Worm (Caenorhabditis elegans) whole organism, midembryonic: ENCODE measurements around the gene E02H9.9.
A peak's percentile ranks its signal among the peaks of the same experiment; 100 is the strongest.
"Not testable (repeated sequence)": the region's sequence is repeated elsewhere in the genome, so short reads cannot be mapped to it uniquely, and the experiment has no call there.

Source experiments
- T22C8.4 ChIP-seq: fragments of 200-800 bp; sonication (Bioruptor generic); IDR thresholded peaks from 2 replicates; pipeline ENCODE4 v1.3.6; 2022; ENCODE audit warnings: missing genetic modification characterization, missing compliant biosample characterization
- cog-1 ChIP-seq: sonication (generic microtip); optimal IDR thresholded peaks from 2 replicates; lab custom pipeline; 2016; ENCODE audit warnings: missing genetic modification characterization, missing compliant biosample characterization
- flt-1 ChIP-seq: fragments of 200-800 bp; sonication (Bioruptor generic); IDR thresholded peaks from 2 replicates; pipeline ENCODE4 v1.3.6; 2022; ENCODE audit warnings: missing genetic modification characterization, missing compliant biosample characterization
- klf-2 ChIP-seq: fragments of 200-800 bp; sonication (Bioruptor generic); conservative IDR thresholded peaks from 2 replicates; pipeline ENCODE4 v1.3.6; 2022; ENCODE audit warnings: missing genetic modification reagents, missing genetic modification characterization, missing compliant biosample characterization
- med-1 ChIP-seq: sonication (generic microtip); optimal IDR thresholded peaks from 2 replicates; lab custom pipeline; 2017; ENCODE audit warnings: missing genetic modification characterization, mild to moderate bottlenecking, missing compliant biosample characterization, antibody characterized with exemption, missing genetic modification reagents; ENCODE audit not compliant: insufficient read depth
- ref-1 ChIP-seq: fragments of 200-800 bp; sonication (Bioruptor generic); conservative IDR thresholded peaks from 2 replicates; pipeline ENCODE4 v1.3.6; 2022; ENCODE audit warnings: missing genetic modification reagents, missing genetic modification characterization, missing compliant biosample characterization
- tab-1 ChIP-seq: fragments of 200-800 bp; sonication (Bioruptor generic); IDR thresholded peaks from 2 replicates; pipeline ENCODE4 v1.3.6; 2022; ENCODE audit warnings: missing genetic modification characterization, missing compliant biosample characterization
- ztf-23 ChIP-seq: fragments of 200-800 bp; sonication (Bioruptor generic); IDR thresholded peaks from 2 replicates; pipeline ENCODE4 v1.3.6; 2022; ENCODE audit warnings: missing genetic modification reagents, missing genetic modification characterization, missing compliant biosample characterization
- ztf-29 ChIP-seq: fragments of 200-800 bp; sonication (Bioruptor generic); IDR thresholded peaks from 2 replicates; pipeline ENCODE4 v1.3.6; 2022; ENCODE audit warnings: missing genetic modification reagents, missing genetic modification characterization, missing compliant biosample characterization

Gene E02H9.9

DNA sequence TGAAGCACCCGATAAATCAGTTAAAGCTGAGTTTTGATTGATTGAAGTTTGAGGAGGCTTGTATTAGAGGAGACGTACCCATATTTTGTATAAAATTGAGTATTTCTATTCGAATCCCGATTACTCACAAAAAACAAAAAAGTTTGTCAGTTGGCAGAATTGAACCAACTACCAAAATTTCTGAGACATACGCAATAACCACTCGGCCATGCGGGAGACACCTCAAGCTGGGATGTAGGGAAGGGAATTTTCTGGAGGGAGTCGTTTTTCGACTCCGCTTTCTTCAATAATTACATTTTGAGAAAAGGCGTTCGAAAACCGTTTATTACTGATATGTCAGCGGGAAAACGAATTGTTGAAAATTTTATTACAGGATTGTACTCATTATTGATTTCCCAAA lies 26.6 kb upstream of the E02H9.9 start:
- TF ChIP-seq tab-1, result 0 out of 2 replicates have a peak, but pooled peaks have one; percentile 37

ce11 chrIII:2487046-2487760 lies 19.1 kb upstream of the E02H9.9 start, which contains the start of gene Y54F10AL.1:
Y54F10AL.1 (plus strand) TSS chrIII:2487710.
- TF ChIP-seq T22C8.4 (GFP tag; lab: Robert Waterston, UW) (no peak), tab-1 (no peak), ref-1 (no peak), cog-1 (tag; lab: Kevin White, UChicago) (no peak)

DNA sequence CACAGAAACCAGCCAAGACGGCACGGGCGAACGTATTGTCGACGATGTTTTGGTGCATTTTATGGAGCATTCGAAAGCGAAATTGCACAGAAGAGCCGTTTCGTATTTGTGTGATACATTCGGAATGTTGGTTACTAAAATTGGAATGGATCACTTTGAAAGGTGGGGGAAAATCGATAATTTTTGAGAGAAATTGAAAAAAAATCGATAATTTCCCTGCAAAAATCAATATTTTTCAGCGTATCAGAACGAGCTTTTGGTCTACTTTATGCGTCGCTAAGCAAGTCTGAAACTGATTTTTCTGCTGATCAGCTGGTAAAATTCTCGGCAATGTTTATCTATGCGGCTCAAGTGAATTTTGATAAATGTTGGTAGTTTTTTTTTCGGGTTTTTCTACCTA lies 14.7 kb upstream of the E02H9.9 start:
- TF ChIP-seq ref-1 (no peak), klf-2 (GFP tag; lab: Robert Waterston, UW) (no peak), med-1 (GFP tag; lab: Kevin White, UChicago) (no peak), T22C8.4 (GFP tag; lab: Robert Waterston, UW) (peak; percentile 73)

DNA sequence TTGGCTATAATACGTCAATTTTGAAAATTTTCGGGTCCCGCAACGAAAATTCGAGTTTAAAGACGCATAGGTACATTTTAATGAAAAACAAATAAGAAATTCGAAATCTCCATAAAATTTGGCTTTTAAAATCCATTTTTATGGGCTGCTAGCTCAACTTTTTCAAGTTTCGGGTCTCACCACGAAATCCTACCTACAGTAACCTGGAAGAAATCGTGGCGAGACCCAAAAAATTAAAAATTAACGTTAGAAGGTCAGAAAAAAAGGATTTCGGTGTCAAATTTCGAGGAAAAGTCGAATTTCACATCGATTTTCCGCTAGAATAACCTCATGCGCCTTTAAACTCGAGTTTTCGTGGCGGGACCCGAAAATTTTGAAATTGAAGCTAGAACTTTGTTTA lies 14.1 kb upstream of the E02H9.9 start:
- TF ChIP-seq T22C8.4 (GFP tag; lab: Robert Waterston, UW), result no peak
- TF ChIP-seq ref-1, result no peak
- TF ChIP-seq cog-1 (tag; lab: Kevin White, UChicago), result no peak
- no peak for TF ChIP-seq tab-1
- no peak for TF ChIP-seq med-1 (GFP tag; lab: Kevin White, UChicago)
- TF ChIP-seq flt-1, result no peak
- TF ChIP-seq klf-2 (GFP tag; lab: Robert Waterston, UW), result no peak
- TF ChIP-seq ztf-23 (GFP tag; lab: Robert Waterston, UW), result no peak
- no peak for TF ChIP-seq ztf-29 (GFP tag; lab: Robert Waterston, UW)

- TF ChIP-seq klf-2 (GFP tag; lab: Robert Waterston, UW) (no peak), T22C8.4 (GFP tag; lab: Robert Waterston, UW) (peak; percentile 70)
Measured at ce11 chrIII:2478605-2479004, 10.5 kb upstream of the E02H9.9 start.

ce11 chrIII:2477303-2477702 lies 9.2 kb upstream of the E02H9.9 start:
- TF ChIP-seq med-1 (GFP tag; lab: Kevin White, UChicago), result no peak
- TF ChIP-seq flt-1, result no peak
- no peak for TF ChIP-seq ztf-23 (GFP tag; lab: Robert Waterston, UW)
- no peak for TF ChIP-seq ztf-29 (GFP tag; lab: Robert Waterston, UW)
- TF ChIP-seq tab-1, result no peak

- TF ChIP-seq flt-1 (no peak), ref-1 (no peak), cog-1 (tag; lab: Kevin White, UChicago) (no peak), ztf-23 (GFP tag; lab: Robert Waterston, UW) (no peak), klf-2 (GFP tag; lab: Robert Waterston, UW) (no peak), med-1 (GFP tag; lab: Kevin White, UChicago) (no peak), tab-1 (no peak)
Measured at ce11 chrIII:2474781-2475180, 6.7 kb upstream of the E02H9.9 start.

ce11 chrIII:2473554-2473953 lies 5.5 kb upstream of the E02H9.9 start, which contains the start of gene smg-6:
smg-6 (plus strand) TSS chrIII:2473854.
- TF ChIP-seq med-1 (GFP tag; lab: Kevin White, UChicago), result no peak
- TF ChIP-seq flt-1, result no peak
- TF ChIP-seq tab-1, result no peak
- no peak for TF ChIP-seq ztf-23 (GFP tag; lab: Robert Waterston, UW)
- no peak for TF ChIP-seq ztf-29 (GFP tag; lab: Robert Waterston, UW)
- no peak for TF ChIP-seq T22C8.4 (GFP tag; lab: Robert Waterston, UW)
- no peak for TF ChIP-seq ref-1
- no peak for TF ChIP-seq klf-2 (GFP tag; lab: Robert Waterston, UW)
- no peak for TF ChIP-seq cog-1 (tag; lab: Kevin White, UChicago)

- TF ChIP-seq klf-2 (GFP tag; lab: Robert Waterston, UW) (no peak), flt-1 (peak; percentile 78), ztf-23 (GFP tag; lab: Robert Waterston, UW) (0 out of 2 replicates have a peak, but pooled peaks have one; percentile 20)
Measured at ce11 chrIII:2471855-2472254, 3.8 kb upstream of the E02H9.9 start.

- TF ChIP-seq cog-1 (tag; lab: Kevin White, UChicago); ref-1; klf-2 (GFP tag; lab: Robert Waterston, UW): not testable (repeated sequence)
Measured at ce11 chrIII:2458742-2459141, 9.4 kb downstream of the E02H9.9 start, which contains the start of gene E02H9.3. E02H9.3 (plus strand) TSS chrIII:2459042.

ce11 chrIII:2454757-2455306 lies 13.3 kb downstream of the E02H9.9 start, which contains the start of gene nhr-121:
nhr-121 (minus strand) TSS chrIII:2454807.
- TF ChIP-seq T22C8.4 (GFP tag; lab: Robert Waterston, UW) (no peak), tab-1 (no peak), klf-2 (GFP tag; lab: Robert Waterston, UW) (no peak), ref-1 (no peak), cog-1 (tag; lab: Kevin White, UChicago) (no peak), med-1 (GFP tag; lab: Kevin White, UChicago) (no peak), flt-1 (no peak), ztf-23 (GFP tag; lab: Robert Waterston, UW) (no peak), ztf-29 (GFP tag; lab: Robert Waterston, UW) (no peak)
